Fruit fly (Drosophila melanogaster) whole organism, embryonic: ENCODE measurements around the gene CG5180.

Experiments
- ATbp ChIP-seq: fragments of 200-800 bp; sonication (Bioruptor generic); optimal IDR thresholded peaks from 2 replicates; lab custom pipeline; 2017; ENCODE audit warnings: missing biosample characterization, mild to moderate bottlenecking, missing genetic modification characterization, missing genetic modification reagents
- Adf1 ChIP-seq: fragments of 200-800 bp; sonication (Bioruptor generic); IDR thresholded peaks from 2 replicates; pipeline ENCODE4 v1.3.6; 2022; ENCODE audit warnings: missing biosample characterization, missing genetic modification characterization
- Atf-2 ChIP-seq: fragments of 200-800 bp; sonication (Bioruptor generic); optimal IDR thresholded peaks from 2 replicates; lab custom pipeline; 2016; ENCODE audit warnings: missing biosample characterization, missing genetic modification characterization
- CG11247 ChIP-seq: fragments of 200-800 bp; sonication (Bioruptor generic); IDR thresholded peaks from 2 replicates; pipeline ENCODE4 v1.3.6; 2022; ENCODE audit warnings: missing biosample characterization, missing genetic modification characterization
- CG17186 ChIP-seq: fragments of 200-800 bp; sonication (Bioruptor generic); optimal IDR thresholded peaks from 3 replicates; lab custom pipeline; 2017; ENCODE audit warnings: missing biosample characterization, missing genetic modification reagents, missing genetic modification characterization
- CG18262 ChIP-seq: fragments of 200-800 bp; optimal IDR thresholded peaks from 3 replicates; lab custom pipeline; 2019; ENCODE audit warnings: missing biosample characterization, mild to moderate bottlenecking, missing genetic modification characterization, moderate library complexity
- CG1832 ChIP-seq: fragments of 200-800 bp; sonication (Bioruptor generic); optimal IDR thresholded peaks from 2 replicates; lab custom pipeline; 2017; ENCODE audit warnings: missing biosample characterization, mild to moderate bottlenecking, missing genetic modification characterization, inconsistent platforms
- CG18599 ChIP-seq: fragments of 200-800 bp; sonication (Bioruptor generic); optimal IDR thresholded peaks from 3 replicates; lab custom pipeline; 2017; ENCODE audit warnings: missing biosample characterization, missing genetic modification characterization, mild to moderate bottlenecking, moderate library complexity, missing genetic modification reagents
- CG2712 ChIP-seq: fragments of 200-800 bp; optimal IDR thresholded peaks from 3 replicates; lab custom pipeline; 2019; ENCODE audit warnings: missing biosample characterization, mild to moderate bottlenecking, missing genetic modification characterization, moderate library complexity
- CG31441 ChIP-seq: fragments of 200-800 bp; sonication (Bioruptor generic); IDR thresholded peaks from 2 replicates; pipeline ENCODE4 v1.3.6; 2022; ENCODE audit warnings: missing biosample characterization, missing genetic modification characterization
- CG34224 ChIP-seq: fragments of 200-800 bp; sonication (Bioruptor generic); IDR thresholded peaks from 3 replicates; pipeline ENCODE4 v1.3.6; 2022; ENCODE audit warnings: missing biosample characterization, missing genetic modification characterization; ENCODE audit not compliant: partially characterized antibody
- CG34376 ChIP-seq: fragments of 200-800 bp; sonication (Bioruptor generic); optimal IDR thresholded peaks from 2 replicates; lab custom pipeline; 2018; ENCODE audit warnings: missing biosample characterization, mild to moderate bottlenecking, missing genetic modification characterization
- CG6254 ChIP-seq: fragments of 200-800 bp; sonication (Bioruptor generic); optimal IDR thresholded peaks from 3 replicates; lab custom pipeline; 2017; ENCODE audit warnings: mild to moderate bottlenecking, missing biosample characterization, missing genetic modification reagents, missing genetic modification characterization
- CG7372 ChIP-seq: fragments of 200-800 bp; sonication (Bioruptor generic); IDR thresholded peaks from 2 replicates; pipeline ENCODE4 v1.3.6; 2022; ENCODE audit warnings: missing biosample characterization, missing genetic modification characterization
- CkIIα-i1 ChIP-seq: fragments of 200-800 bp; sonication (Bioruptor generic); IDR thresholded peaks from 2 replicates; pipeline ENCODE4 v1.3.6; 2022; ENCODE audit warnings: missing biosample characterization, missing genetic modification characterization
- Doc2 ChIP-seq: fragments of 200-800 bp; sonication (Bioruptor generic); IDR thresholded peaks from 2 replicates; pipeline ENCODE4 v1.3.6; 2022; ENCODE audit warnings: missing biosample characterization, missing genetic modification characterization
- Drgx ChIP-seq: fragments of 200-800 bp; sonication (Bioruptor generic); IDR thresholded peaks from 2 replicates; pipeline ENCODE4 v1.3.6; 2022; ENCODE audit warnings: missing biosample characterization, missing genetic modification characterization
- Neu2 ChIP-seq: fragments of 200-800 bp; sonication (Bioruptor generic); optimal IDR thresholded peaks from 3 replicates; lab custom pipeline; 2016; ENCODE audit warnings: missing biosample characterization, missing genetic modification characterization, borderline replicate concordance
- NfI ChIP-seq: fragments of 200-800 bp; sonication (Bioruptor generic); optimal IDR thresholded peaks from 3 replicates; lab custom pipeline; 2018; ENCODE audit warnings: missing biosample characterization, mild to moderate bottlenecking, missing genetic modification characterization, moderate library complexity
- Oli ChIP-seq: fragments of 200-800 bp; sonication (Bioruptor generic); optimal IDR thresholded peaks from 2 replicates; lab custom pipeline; 2018; ENCODE audit warnings: missing biosample characterization, mild to moderate bottlenecking, missing genetic modification characterization, moderate library complexity
- Opbp ChIP-seq: fragments of 200-800 bp; sonication (Bioruptor generic); IDR thresholded peaks from 3 replicates; pipeline ENCODE4 v1.3.6; 2022; ENCODE audit warnings: missing biosample characterization, missing genetic modification characterization; ENCODE audit not compliant: partially characterized antibody
- Six4 ChIP-seq: fragments of 200-800 bp; sonication (Bioruptor generic); optimal IDR thresholded peaks from 2 replicates; lab custom pipeline; 2016; ENCODE audit warnings: missing biosample characterization, missing genetic modification characterization
- Sry-δ ChIP-seq: fragments of 200-800 bp; sonication (Bioruptor generic); optimal IDR thresholded peaks from 2 replicates; lab custom pipeline; 2016; ENCODE audit warnings: missing biosample characterization, missing genetic modification characterization
- TFAM ChIP-seq: fragments of 200-800 bp; sonication (Bioruptor generic); optimal IDR thresholded peaks from 2 replicates; lab custom pipeline; 2017; ENCODE audit warnings: missing biosample characterization, missing genetic modification characterization, inconsistent platforms
- Trl ChIP-seq, 3 experiments: fragments of >200 bp in 2 of 3; fragments of 200-800 bp in 1 of 3; sonication (Bioruptor generic) in 1 of 3; optimal IDR thresholded peaks; 2 replicates in 1 of 3; 3 replicates in 2 of 3; lab custom pipeline; 2016 to 2017; ENCODE audit warnings: missing biosample characterization in 1 of 3, missing genetic modification characterization in 1 of 3
- chif ChIP-seq, 2 experiments: fragments of 200-800 bp; sonication (Bioruptor generic); optimal IDR thresholded peaks; 3 replicates each; lab custom pipeline; 2016; ENCODE audit warnings: missing biosample characterization in 2 of 2, missing genetic modification characterization in 2 of 2
- chm ChIP-seq: fragments of 200-800 bp; sonication (Bioruptor generic); IDR thresholded peaks from 2 replicates; pipeline ENCODE4 v1.3.6; 2022; ENCODE audit warnings: missing biosample characterization, missing genetic modification characterization
- chn ChIP-seq: fragments of 200-800 bp; sonication (Bioruptor generic); optimal IDR thresholded peaks from 2 replicates; lab custom pipeline; 2016; ENCODE audit warnings: missing biosample characterization, missing genetic modification characterization
- danr ChIP-seq: fragments of 200-800 bp; sonication (Bioruptor generic); IDR thresholded peaks from 2 replicates; pipeline ENCODE4 v1.3.6; 2022; ENCODE audit warnings: missing biosample characterization, missing genetic modification characterization
- dm ChIP-seq: fragments of 200-800 bp; sonication (Bioruptor generic); optimal IDR thresholded peaks from 3 replicates; lab custom pipeline; 2016; ENCODE audit warnings: missing biosample characterization, missing genetic modification characterization
- ems ChIP-seq: fragments of 200-800 bp; sonication (Bioruptor generic); optimal IDR thresholded peaks from 3 replicates; lab custom pipeline; 2016; ENCODE audit warnings: missing biosample characterization, missing genetic modification characterization
- ewg ChIP-seq: fragments of 200-800 bp; sonication (Bioruptor generic); optimal IDR thresholded peaks from 3 replicates; lab custom pipeline; 2017; ENCODE audit warnings: mild to moderate bottlenecking, missing biosample characterization, missing genetic modification reagents, missing genetic modification characterization
- eyg ChIP-seq: fragments of 200-800 bp; sonication (Bioruptor generic); optimal IDR thresholded peaks from 3 replicates; lab custom pipeline; 2016; ENCODE audit warnings: missing biosample characterization, missing genetic modification characterization
- fd3F ChIP-seq: fragments of 200-800 bp; sonication (Bioruptor generic); optimal IDR thresholded peaks from 2 replicates; lab custom pipeline; 2018; ENCODE audit warnings: missing biosample characterization, mild to moderate bottlenecking, missing genetic modification characterization, moderate library complexity
- gcm ChIP-seq: fragments of 200-800 bp; sonication (Bioruptor generic); optimal IDR thresholded peaks from 2 replicates; lab custom pipeline; 2019; ENCODE audit warnings: missing biosample characterization, mild to moderate bottlenecking, missing genetic modification characterization, moderate library complexity
- inv ChIP-seq: fragments of 200-800 bp; sonication (Bioruptor generic); IDR thresholded peaks from 2 replicates; pipeline ENCODE4 v1.3.6; 2022; ENCODE audit warnings: missing biosample characterization, missing genetic modification characterization; ENCODE audit not compliant: partially characterized antibody
- jigr1 ChIP-seq: fragments of 200-800 bp; sonication (Bioruptor generic); IDR thresholded peaks from 3 replicates; pipeline ENCODE4 v1.3.6; 2022; ENCODE audit warnings: missing biosample characterization, missing genetic modification characterization
- odd ChIP-seq: fragments of 200-800 bp; sonication (Bioruptor generic); optimal IDR thresholded peaks from 2 replicates; lab custom pipeline; 2017; ENCODE audit warnings: missing biosample characterization, mild to moderate bottlenecking, missing genetic modification characterization
- pb ChIP-seq: fragments of 200-800 bp; sonication (Bioruptor generic); optimal IDR thresholded peaks from 3 replicates; lab custom pipeline; 2016; ENCODE audit warnings: missing biosample characterization, missing genetic modification characterization
- pfk ChIP-seq: fragments of 200-800 bp; sonication (Bioruptor generic); optimal IDR thresholded peaks from 2 replicates; lab custom pipeline; 2018; ENCODE audit warnings: missing biosample characterization, mild to moderate bottlenecking, missing genetic modification characterization, moderate library complexity
- phol ChIP-seq: fragments of 200-800 bp; sonication (Bioruptor generic); optimal IDR thresholded peaks from 3 replicates; lab custom pipeline; 2018; ENCODE audit warnings: missing biosample characterization, mild to moderate bottlenecking, missing genetic modification characterization, moderate library complexity
- pros ChIP-seq: fragments of 200-800 bp; sonication (Bioruptor generic); optimal IDR thresholded peaks from 3 replicates; lab custom pipeline; 2019; ENCODE audit warnings: missing biosample characterization, mild to moderate bottlenecking, missing genetic modification characterization, moderate library complexity
- pum ChIP-seq: fragments of 200-800 bp; sonication (Bioruptor generic); optimal IDR thresholded peaks from 2 replicates; lab custom pipeline; 2016; ENCODE audit warnings: missing biosample characterization, missing genetic modification characterization
- scrt ChIP-seq: fragments of 200-800 bp; sonication (Bioruptor generic); optimal IDR thresholded peaks from 2 replicates; lab custom pipeline; 2018; ENCODE audit warnings: missing biosample characterization, mild to moderate bottlenecking, missing genetic modification characterization, moderate library complexity
- sens ChIP-seq: fragments of 200-800 bp; sonication (Bioruptor generic); peaks from one replicate; lab custom pipeline; 2016; ENCODE audit warnings: missing biosample characterization, missing genetic modification characterization
- stwl ChIP-seq: fragments of 200-800 bp; sonication (Bioruptor generic); optimal IDR thresholded peaks from 3 replicates; lab custom pipeline; 2018; ENCODE audit warnings: missing biosample characterization, mild to moderate bottlenecking, missing genetic modification characterization, moderate library complexity
- trh ChIP-seq: fragments of 200-800 bp; sonication (Bioruptor generic); optimal IDR thresholded peaks from 2 replicates; lab custom pipeline; 2016; ENCODE audit warnings: missing biosample characterization, missing genetic modification characterization
- zf30C ChIP-seq: fragments of 200-800 bp; sonication (Bioruptor generic); optimal IDR thresholded peaks from 3 replicates; lab custom pipeline; 2018; ENCODE audit warnings: missing biosample characterization, mild to moderate bottlenecking, missing genetic modification characterization

CG5180 gene

DNA sequence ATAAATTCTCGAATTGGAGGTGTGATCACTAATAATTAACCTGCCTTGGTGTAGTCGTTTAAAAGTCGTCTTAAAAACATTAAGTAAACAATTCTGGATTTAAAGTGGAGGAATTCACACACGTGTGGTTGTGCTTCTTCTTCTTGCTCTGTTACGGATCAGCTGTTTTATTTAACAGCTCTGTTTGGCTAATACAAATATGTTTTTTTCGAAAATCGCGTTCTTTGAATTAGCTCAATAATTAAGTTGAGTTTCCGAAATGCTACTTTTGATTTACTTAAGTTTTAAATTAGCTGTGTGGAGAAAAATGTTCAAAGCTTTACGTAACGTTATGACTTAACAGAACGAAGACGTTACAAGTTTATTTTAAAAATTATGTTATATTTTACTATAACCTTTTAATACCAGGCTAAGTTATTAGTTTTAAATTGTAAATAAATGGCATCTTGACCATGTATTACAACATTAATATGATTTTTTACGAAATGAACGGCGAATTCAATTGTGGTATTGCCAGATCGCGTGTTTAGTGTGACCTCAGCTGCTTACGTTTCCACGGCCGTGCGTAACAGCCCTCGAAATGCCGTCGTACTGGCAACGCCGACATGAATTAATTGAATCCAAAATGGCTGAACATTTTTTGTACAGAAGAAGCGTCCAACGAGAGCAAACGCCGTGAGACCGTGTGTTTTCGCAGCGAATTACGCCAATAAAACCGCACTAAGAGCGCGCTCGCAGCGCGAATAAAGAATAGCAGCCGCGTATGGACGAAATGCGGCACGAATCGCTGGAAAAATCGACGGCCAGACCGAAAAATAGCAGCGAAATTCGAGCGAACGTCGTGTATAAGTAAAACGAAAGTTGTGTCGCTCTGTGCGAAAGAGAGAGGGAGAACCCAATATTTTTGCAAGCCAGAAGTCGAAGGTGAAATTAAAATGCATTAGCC, 35.1 kb downstream of the CG5180 start, which contains the start of the genes Pus1 and bon (continued):
- no peak for TF ChIP-seq pb (GFP tag; lab: Kevin White, UChicago)
- TF ChIP-seq trh (GFP tag; lab: Kevin White, UChicago), result no peak
- peak; percentile 33 for TF ChIP-seq CG2712 (tag; lab: Kevin White, UChicago)
- TF ChIP-seq pfk, result no peak
- TF ChIP-seq chn (GFP tag; lab: Kevin White, UChicago), result peak; percentile 5
- peak; percentile 20; the same call in 1 of the 3 replicates for TF ChIP-seq CG34224 (GFP tag; lab: Robert Waterston, UW)
- peak; percentile 64 for TF ChIP-seq CG17186 (GFP tag; lab: Kevin White, UChicago)
- TF ChIP-seq danr (GFP tag; lab: Robert Waterston, UW), result no peak
- no peak for TF ChIP-seq zf30C (GFP tag; lab: Kevin White, UChicago)
- TF ChIP-seq pros (GFP tag; lab: Kevin White, UChicago), result no peak
- TF ChIP-seq CkIIα-i1 (GFP tag; lab: Robert Waterston, UW), result no peak
- TF ChIP-seq TFAM (GFP tag; lab: Kevin White, UChicago), result no peak
- peak; percentile 1 for TF ChIP-seq Six4 (GFP tag; lab: Kevin White, UChicago)
- TF ChIP-seq CG34376 (GFP tag; lab: Kevin White, UChicago), result peak; percentile 10
- TF ChIP-seq pum (GFP tag; lab: Kevin White, UChicago), result peak; percentile 14
- no peak for TF ChIP-seq eyg (GFP tag; lab: Kevin White, UChicago)
- TF ChIP-seq CG31441 (GFP tag; lab: Robert Waterston, UW), result 0 out of 2 replicates have a peak, but pooled peaks have one; percentile 21
- no peak for TF ChIP-seq scrt (GFP tag; lab: Kevin White, UChicago)
- TF ChIP-seq CG6254, result no peak
- TF ChIP-seq Sry-δ (GFP tag; lab: Kevin White, UChicago), result peak; percentile 39
- 0 out of 3 replicates have a peak, but pooled peaks have one; percentile 30 for TF ChIP-seq Opbp (GFP tag; lab: Robert Waterston, UW)
- TF ChIP-seq Neu2, result no peak
- peak in 1 of 2 experiments; percentile 34 for TF ChIP-seq Trl (optimal IDR thresholded peaks at IDR 0.05; lab: Kevin White, UChicago)
- TF ChIP-seq Trl (GFP tag; optimal IDR thresholded peaks at IDR 0.05; lab: Kevin White, UChicago), result no peak
- TF ChIP-seq ems (GFP tag; lab: Kevin White, UChicago), result peak; percentile 19
- no peak for TF ChIP-seq CG18599
- TF ChIP-seq dm (GFP tag; lab: Kevin White, UChicago), result peak; percentile 53
- peak; percentile 89 for TF ChIP-seq sens (GFP tag; lab: Kevin White, UChicago)
- TF ChIP-seq Doc2 (GFP tag; lab: Robert Waterston, UW), result no peak
- TF ChIP-seq ATbp (GFP tag; lab: Kevin White, UChicago), result no peak
- TF ChIP-seq fd3F (GFP tag; lab: Kevin White, UChicago), result no peak
- peak; percentile 53 for TF ChIP-seq CG1832 (GFP tag; lab: Kevin White, UChicago)
- no peak for TF ChIP-seq ewg (GFP tag; lab: Kevin White, UChicago)
- TF ChIP-seq phol, result peak; percentile 99
- TF ChIP-seq CG18262 (tag; lab: Kevin White, UChicago), result peak; percentile 21
- TF ChIP-seq odd (GFP tag; lab: Kevin White, UChicago), result no peak
- no peak for TF ChIP-seq Oli
- TF ChIP-seq Atf-2 (GFP tag; lab: Kevin White, UChicago), result no peak
- TF ChIP-seq stwl (tag; lab: Kevin White, UChicago), result peak; percentile 79
- TF ChIP-seq CG7372 (GFP tag; lab: Robert Waterston, UW), result no peak
- no peak for TF ChIP-seq inv (GFP tag; lab: Robert Waterston, UW)
- no peak for TF ChIP-seq Drgx (GFP tag; lab: Robert Waterston, UW)
- TF ChIP-seq jigr1, result no peak
- TF ChIP-seq chm (GFP tag; lab: Robert Waterston, UW), result no peak
- TF ChIP-seq CG11247, result no peak
- peak; percentile 12 for TF ChIP-seq NfI (GFP tag; lab: Kevin White, UChicago)
- peak; percentile 30 for TF ChIP-seq gcm (GFP tag; lab: Kevin White, UChicago)
- TF ChIP-seq chif (GFP tag; optimal IDR thresholded peaks at IDR 0.05; lab: Kevin White, UChicago), result no peak
- TF ChIP-seq Adf1 (GFP tag; lab: Robert Waterston, UW), result no peak
